Fruit fly (Drosophila melanogaster) whole organism, pupa: ENCODE results near the gene Tep2.
"Not testable (repeated sequence)": the region's sequence is repeated elsewhere in the genome, so short reads cannot be mapped to it uniquely, and the experiment has no call there.

Experiments
- CG12605 ChIP-seq: fragments of 200-800 bp; sonication (Bioruptor generic); IDR thresholded peaks from 2 replicates; pipeline ENCODE4 v1.3.6; 2022; ENCODE audit warnings: missing biosample characterization, missing genetic modification characterization
- CG13204 ChIP-seq: fragments of 200-800 bp; sonication (Bioruptor generic); optimal IDR thresholded peaks from 2 replicates; lab custom pipeline; 2018; ENCODE audit warnings: missing biosample characterization, mild to moderate bottlenecking, missing genetic modification characterization, moderate library complexity
- CG14655 ChIP-seq: fragments of 200-800 bp; sonication (Bioruptor generic); optimal IDR thresholded peaks from 3 replicates; lab custom pipeline; 2017; ENCODE audit warnings: mild to moderate bottlenecking, missing biosample characterization, missing genetic modification reagents, missing genetic modification characterization
- CG15710 ChIP-seq: fragments of 200-800 bp; sonication (Bioruptor generic); optimal IDR thresholded peaks from 2 replicates; lab custom pipeline; 2018; ENCODE audit warnings: missing biosample characterization, mild to moderate bottlenecking, missing genetic modification characterization, moderate library complexity
- CG32121 ChIP-seq: fragments of 200-800 bp; sonication (Bioruptor generic); IDR thresholded peaks from 2 replicates; pipeline ENCODE4 v1.3.6; 2022; ENCODE audit warnings: missing biosample characterization, missing genetic modification characterization
- CG34367 ChIP-seq: fragments of 200-800 bp; sonication (Bioruptor generic); optimal IDR thresholded peaks from 2 replicates; lab custom pipeline; 2018; ENCODE audit warnings: missing biosample characterization, mild to moderate bottlenecking, missing genetic modification characterization
- CG4496 ChIP-seq: fragments of 200-800 bp; sonication (Bioruptor generic); IDR thresholded peaks from 3 replicates; pipeline ENCODE4 v1.3.6; 2022; ENCODE audit warnings: missing biosample characterization, missing genetic modification characterization
- CG8159 ChIP-seq: fragments of 200-800 bp; sonication (Bioruptor generic); optimal IDR thresholded peaks from 3 replicates; lab custom pipeline; 2018; ENCODE audit warnings: missing biosample characterization, mild to moderate bottlenecking, missing genetic modification characterization, moderate library complexity
- CG8301 ChIP-seq: fragments of 200-800 bp; sonication (Bioruptor generic); optimal IDR thresholded peaks from 2 replicates; lab custom pipeline; 2018; ENCODE audit warnings: missing biosample characterization, mild to moderate bottlenecking, missing genetic modification characterization
- CG9948 ChIP-seq: fragments of 200-800 bp; sonication (Bioruptor generic); optimal IDR thresholded peaks from 2 replicates; lab custom pipeline; 2018; ENCODE audit warnings: missing biosample characterization, mild to moderate bottlenecking, missing genetic modification characterization, moderate library complexity
- D1 ChIP-seq: fragments of 200-800 bp; sonication (Bioruptor generic); optimal IDR thresholded peaks from 2 replicates; lab custom pipeline; 2018; ENCODE audit warnings: missing biosample characterization, mild to moderate bottlenecking, missing genetic modification characterization, moderate library complexity
- EcR ChIP-seq: fragments of 200-800 bp; sonication (Bioruptor generic); optimal IDR thresholded peaks from 3 replicates; lab custom pipeline; 2019; ENCODE audit warnings: missing biosample characterization, missing genetic modification characterization, mild to moderate bottlenecking, moderate library complexity, missing genetic modification reagents
- Ets98B ChIP-seq: fragments of 200-800 bp; sonication (Bioruptor generic); IDR thresholded peaks from 2 replicates; pipeline ENCODE4 v1.3.6; 2022; ENCODE audit warnings: missing biosample characterization, missing genetic modification characterization
- Pif1A ChIP-seq: fragments of 200-800 bp; sonication (Bioruptor generic); optimal IDR thresholded peaks from 3 replicates; lab custom pipeline; 2016; ENCODE audit warnings: missing biosample characterization, missing genetic modification characterization
- Pif1B ChIP-seq: fragments of 200-800 bp; sonication (Bioruptor generic); optimal IDR thresholded peaks from 3 replicates; lab custom pipeline; 2016; ENCODE audit warnings: missing biosample characterization, missing genetic modification characterization
- Snoo ChIP-seq: fragments of 200-800 bp; sonication (Bioruptor generic); optimal IDR thresholded peaks from 3 replicates; lab custom pipeline; 2017; ENCODE audit warnings: missing biosample characterization, mild to moderate bottlenecking, missing genetic modification characterization, inconsistent platforms
- fd96Ca ChIP-seq: fragments of 200-800 bp; sonication (Bioruptor generic); IDR thresholded peaks from 3 replicates; pipeline ENCODE4 v1.3.6; 2022; ENCODE audit warnings: missing biosample characterization, missing genetic modification characterization
- gl ChIP-seq: fragments of 200-800 bp; sonication (Bioruptor generic); optimal IDR thresholded peaks from 2 replicates; lab custom pipeline; 2018; ENCODE audit warnings: missing biosample characterization, mild to moderate bottlenecking, missing genetic modification characterization
- rn ChIP-seq: fragments of 200-800 bp; sonication (Bioruptor generic); IDR thresholded peaks from 2 replicates; pipeline ENCODE4 v1.3.6; 2022; ENCODE audit warnings: missing biosample characterization, missing genetic modification characterization

Tep2 gene

dm6 chr2L:7732570-7732969 is 31.2 kb upstream of the Tep2 start, which contains the start of gene CG13796:
Gene CG13796, minus strand, starts transcription at chr2L:7732670.
- not testable (repeated sequence) for TF ChIP-seq CG8301 (tag; lab: Kevin White, UChicago); Pif1A (GFP tag; lab: Kevin White, UChicago); CG9948 (tag; lab: Kevin White, UChicago)
- TF ChIP-seq, all 21 proteins: peak for 0; not testable (repeated sequence) for 21

dm6 chr2L:7726268-7726997 is 25.0 kb upstream of the Tep2 start, which contains the start of gene CG13795:
Gene CG13795, minus strand, starts transcription at chr2L:7726298.
- TF ChIP-seq CG14655 (GFP tag; lab: Kevin White, UChicago) (peak; percentile 17), fd96Ca (no peak)

DNA sequence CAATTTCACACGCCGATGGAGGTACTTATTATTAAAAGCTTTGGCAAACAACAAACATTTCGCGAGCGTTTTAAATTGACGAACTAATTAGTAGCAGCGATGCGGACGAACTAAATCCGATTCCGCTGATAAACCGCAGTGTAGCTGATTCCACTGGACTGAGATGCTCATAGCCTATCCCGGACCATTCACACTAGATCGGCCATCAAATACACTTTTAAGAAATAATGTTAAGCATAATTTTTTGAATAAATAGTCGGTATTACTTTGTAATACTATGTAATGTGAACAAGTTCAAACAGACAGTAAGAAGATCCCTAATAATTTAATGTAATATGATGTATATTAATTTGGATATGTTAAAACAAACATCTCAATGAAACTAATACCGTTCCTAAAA is 21.3 kb upstream of the Tep2 start, which contains the start of gene CG13794:
TSS of gene CG13794 (minus strand) at position 101 of the 400 bp plus-strand sequence.
- TF ChIP-seq CG8301 (tag; lab: Kevin White, UChicago): no peak
- TF ChIP-seq CG4496 (GFP tag; lab: Robert Waterston, UW): no peak
- TF ChIP-seq gl (tag; lab: Kevin White, UChicago): no peak
- TF ChIP-seq fd96Ca: no peak
- no peak for TF ChIP-seq CG9948 (tag; lab: Kevin White, UChicago)
- no peak for TF ChIP-seq D1 (tag; lab: Kevin White, UChicago)
- no peak for TF ChIP-seq EcR (GFP tag; lab: Kevin White, UChicago)

DNA sequence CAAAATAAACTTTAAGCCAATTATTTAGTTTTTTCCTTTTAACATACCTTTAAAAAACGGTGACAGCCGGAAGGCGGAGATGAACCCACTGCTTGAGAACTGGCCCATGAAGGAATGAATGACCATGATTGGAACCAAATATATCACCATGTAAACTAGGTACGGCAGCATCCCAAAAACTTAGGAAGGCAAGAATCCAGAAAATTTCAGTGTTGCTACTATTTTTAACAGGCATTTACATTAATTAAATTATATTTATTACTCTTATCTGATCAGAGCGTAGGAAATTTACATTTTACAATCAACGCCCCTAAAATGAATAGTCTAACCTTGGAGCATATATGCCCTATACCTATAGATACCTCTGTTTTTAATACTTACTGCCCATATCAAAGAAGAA is 20.7 kb upstream of the Tep2 start:
- TF ChIP-seq Ets98B (GFP tag; lab: Robert Waterston, UW) (no peak), CG13204 (GFP tag; lab: Kevin White, UChicago) (no peak), CG12605 (GFP tag; lab: Robert Waterston, UW) (no peak), CG4496 (GFP tag; lab: Robert Waterston, UW) (no peak), Snoo (tag; lab: Kevin White, UChicago) (no peak), Pif1B (GFP tag; lab: Kevin White, UChicago) (no peak), CG32121 (GFP tag; lab: Robert Waterston, UW) (no peak), CG14655 (GFP tag; lab: Kevin White, UChicago) (no peak)

dm6 chr2L:7719387-7719786 is 18.0 kb upstream of the Tep2 start, which contains the start of gene CG13793:
Gene CG13793, minus strand, starts transcription at chr2L:7719487.
- TF ChIP-seq CG32121 (GFP tag; lab: Robert Waterston, UW) (no peak), fd96Ca (no peak), CG13204 (GFP tag; lab: Kevin White, UChicago) (no peak), CG4496 (GFP tag; lab: Robert Waterston, UW) (no peak), Snoo (tag; lab: Kevin White, UChicago) (no peak), CG8159 (tag; lab: Kevin White, UChicago) (no peak), CG15710 (tag; lab: Kevin White, UChicago) (no peak), CG14655 (GFP tag; lab: Kevin White, UChicago) (no peak), CG34367 (tag; lab: Kevin White, UChicago) (no peak), D1 (tag; lab: Kevin White, UChicago) (no peak)
- TF ChIP-seq, all 21 proteins: peak for 0

dm6 chr2L:7716545-7716944 is 15.1 kb upstream of the Tep2 start, which contains the start of gene CG33296:
Gene CG33296, minus strand, starts transcription at chr2L:7716645.
- no peak for TF ChIP-seq CG8301 (tag; lab: Kevin White, UChicago)
- TF ChIP-seq Pif1A (GFP tag; lab: Kevin White, UChicago): no peak
- TF ChIP-seq rn (GFP tag; lab: Robert Waterston, UW): no peak
- no peak for TF ChIP-seq EcR (GFP tag; lab: Kevin White, UChicago)
- TF ChIP-seq CG13204 (GFP tag; lab: Kevin White, UChicago): no peak
- TF ChIP-seq gl (tag; lab: Kevin White, UChicago): no peak
- TF ChIP-seq CG9948 (tag; lab: Kevin White, UChicago): no peak
- TF ChIP-seq D1 (tag; lab: Kevin White, UChicago): no peak
- TF ChIP-seq CG8159 (tag; lab: Kevin White, UChicago): no peak
- no peak for TF ChIP-seq CG4496 (GFP tag; lab: Robert Waterston, UW)

- TF ChIP-seq CG14655 (GFP tag; lab: Kevin White, UChicago) (no peak), fd96Ca (no peak), Ets98B (GFP tag; lab: Robert Waterston, UW) (no peak), CG4496 (GFP tag; lab: Robert Waterston, UW) (0 out of 3 replicates have a peak, but pooled peaks have one; percentile 18), CG12605 (GFP tag; lab: Robert Waterston, UW) (no peak)
These were observed 9.8 kb upstream of the Tep2 start for dm6 chr2L:7711034-7711685.
